Worm (Caenorhabditis elegans): ENCODE results near the gene hlh-4.

DNA sequence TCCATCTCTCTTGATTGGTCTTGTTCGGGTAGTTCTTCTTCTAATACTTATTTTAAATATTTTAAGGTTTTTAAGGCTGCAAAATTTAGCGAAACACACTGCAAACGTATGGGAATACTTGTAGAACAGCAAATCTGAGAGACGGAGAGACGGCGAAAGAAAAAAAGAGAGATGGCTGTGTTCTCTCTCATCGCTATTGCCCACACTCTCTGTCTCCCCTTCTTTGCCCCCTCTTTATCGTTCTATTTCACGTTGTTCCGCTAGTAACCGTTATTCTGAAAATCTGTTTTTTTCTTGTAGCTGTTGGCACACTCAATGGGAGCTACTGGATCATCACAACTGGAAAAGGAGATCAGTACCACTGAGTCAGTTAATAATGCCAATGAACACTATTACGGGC is 37.5 kb upstream of the hlh-4 start, which contains the start of gene usp-46:
- no peak for TF ChIP-seq dao-5 (tag; optimal IDR thresholded peaks at IDR 0.05)
- TF ChIP-seq W03F9.2 (tag; optimal IDR thresholded peaks at IDR 0.05), result no peak
- no peak for TF ChIP-seq him-1 (tag; optimal IDR thresholded peaks at IDR 0.05)
